Worm (Caenorhabditis elegans) whole organism, mixed stage, embryonic: ENCODE data around the gene Y49F6B.8.

Experiments
- M03D4.4 ChIP-seq: sonication (generic microtip); optimal IDR thresholded peaks from 2 replicates; lab custom pipeline; 2017; ENCODE audit warnings: mild to moderate bottlenecking, missing genetic modification characterization, missing compliant biosample characterization
- bed-3 ChIP-seq: fragments of 200-800 bp; sonication (Bioruptor generic); optimal IDR thresholded peaks from 3 replicates; lab custom pipeline; 2018; ENCODE audit warnings: mild to moderate bottlenecking, missing genetic modification characterization, moderate library complexity, missing compliant biosample characterization
- blmp-1 ChIP-seq: fragments of 150-350 bp; optimal IDR thresholded peaks from 2 replicates; lab custom pipeline; 2014; ENCODE audit warnings: missing biosample characterization, missing genetic modification characterization
- ceh-39 ChIP-seq: fragments of 150-350 bp; optimal IDR thresholded peaks from 2 replicates; lab custom pipeline; 2014; ENCODE audit warnings: missing biosample characterization, missing genetic modification characterization
- ceh-43 ChIP-seq: fragments of 200-800 bp; sonication (Bioruptor generic); optimal IDR thresholded peaks from 2 replicates; lab custom pipeline; 2018; ENCODE audit warnings: mild to moderate bottlenecking, missing genetic modification characterization, moderate library complexity, missing compliant biosample characterization
- ceh-83 ChIP-seq: fragments of 200-800 bp; sonication (Bioruptor generic); optimal IDR thresholded peaks from 2 replicates; lab custom pipeline; 2018; ENCODE audit warnings: mild to moderate bottlenecking, missing genetic modification characterization, missing compliant biosample characterization
- ces-1 ChIP-seq: fragments of 150-350 bp; optimal IDR thresholded peaks from 2 replicates; lab custom pipeline; 2014; ENCODE audit warnings: missing biosample characterization, missing genetic modification reagents, missing genetic modification characterization
- cnd-1 ChIP-seq: fragments of 200-800 bp; sonication (Bioruptor generic); optimal IDR thresholded peaks from 2 replicates; lab custom pipeline; 2018; ENCODE audit warnings: mild to moderate bottlenecking, missing genetic modification characterization, missing compliant biosample characterization
- drap-1 ChIP-seq: fragments of 200-800 bp; sonication (Bioruptor generic); optimal IDR thresholded peaks from 3 replicates; lab custom pipeline; 2018; ENCODE audit warnings: mild to moderate bottlenecking, missing genetic modification characterization, missing compliant biosample characterization
- elt-1 ChIP-seq: sonication (generic microtip); optimal IDR thresholded peaks from 2 replicates; lab custom pipeline; 2017; ENCODE audit warnings: missing genetic modification characterization, mild to moderate bottlenecking, missing compliant biosample characterization, antibody characterized with exemption, moderate library complexity, borderline replicate concordance; ENCODE audit not compliant: insufficient read depth
- elt-3 ChIP-seq: fragments of 150-350 bp; optimal IDR thresholded peaks from 2 replicates; lab custom pipeline; 2014; ENCODE audit warnings: missing biosample characterization, missing genetic modification characterization
- flh-1 ChIP-seq: fragments of 200-800 bp; sonication (Bioruptor generic); optimal IDR thresholded peaks from 2 replicates; lab custom pipeline; 2018; ENCODE audit warnings: mild to moderate bottlenecking, missing genetic modification characterization, moderate library complexity, missing compliant biosample characterization
- ham-2 ChIP-seq: fragments of 200-800 bp; sonication (Bioruptor generic); optimal IDR thresholded peaks from 2 replicates; lab custom pipeline; 2018; ENCODE audit warnings: mild to moderate bottlenecking, missing genetic modification characterization, missing compliant biosample characterization
- hlh-1 ChIP-seq: fragments of 150-350 bp; optimal IDR thresholded peaks from 2 replicates; lab custom pipeline; 2014; ENCODE audit warnings: missing biosample characterization, missing genetic modification reagents, missing genetic modification characterization
- lin-13 ChIP-seq: fragments of 150-350 bp; optimal IDR thresholded peaks from 2 replicates; lab custom pipeline; 2014; ENCODE audit warnings: missing biosample characterization, missing genetic modification characterization
- lin-32 ChIP-seq: fragments of 200-800 bp; sonication (Bioruptor generic); optimal IDR thresholded peaks from 2 replicates; lab custom pipeline; 2018; ENCODE audit warnings: mild to moderate bottlenecking, missing genetic modification characterization, missing compliant biosample characterization
- lsy-2 ChIP-seq: fragments of 150-350 bp; optimal IDR thresholded peaks from 2 replicates; lab custom pipeline; 2014; ENCODE audit warnings: missing biosample characterization, missing genetic modification characterization
- mab-5 ChIP-seq: fragments of 150-350 bp; optimal IDR thresholded peaks from 2 replicates; lab custom pipeline; 2014; ENCODE audit warnings: missing biosample characterization, missing genetic modification characterization
- mep-1 ChIP-seq: fragments of 150-350 bp; optimal IDR thresholded peaks from 2 replicates; lab custom pipeline; 2017; ENCODE audit warnings: missing biosample characterization, missing genetic modification reagents, missing genetic modification characterization, inconsistent platforms
- mls-2 ChIP-seq: sonication (generic microtip); optimal IDR thresholded peaks from 2 replicates; lab custom pipeline; 2016; ENCODE audit warnings: mild to moderate bottlenecking, missing genetic modification characterization, moderate library complexity, missing compliant biosample characterization
- nhr-12 ChIP-seq: fragments of 150-350 bp; optimal IDR thresholded peaks from 2 replicates; lab custom pipeline; 2014; ENCODE audit warnings: missing biosample characterization, missing genetic modification characterization
- nhr-2 ChIP-seq: fragments of 150-350 bp; optimal IDR thresholded peaks from 2 replicates; lab custom pipeline; 2014; ENCODE audit warnings: missing biosample characterization, missing genetic modification characterization
- nhr-237 ChIP-seq: fragments of 150-350 bp; optimal IDR thresholded peaks from 2 replicates; lab custom pipeline; 2014; ENCODE audit warnings: missing biosample characterization, missing genetic modification characterization
- nhr-28 ChIP-seq: fragments of 150-350 bp; optimal IDR thresholded peaks from 2 replicates; lab custom pipeline; 2014; ENCODE audit warnings: missing biosample characterization, missing genetic modification characterization
- nhr-76 ChIP-seq: sonication (generic microtip); optimal IDR thresholded peaks from 2 replicates; lab custom pipeline; 2017; ENCODE audit warnings: missing biosample characterization, missing genetic modification characterization
- pha-4 ChIP-seq: fragments of 150-350 bp; optimal IDR thresholded peaks from 2 replicates; lab custom pipeline; 2018; ENCODE audit warnings: missing biosample characterization, missing genetic modification reagents, missing genetic modification characterization
- sem-2 ChIP-seq: fragments of 200-800 bp; sonication (Bioruptor generic); optimal IDR thresholded peaks from 2 replicates; lab custom pipeline; 2018; ENCODE audit warnings: mild to moderate bottlenecking, missing genetic modification characterization, missing compliant biosample characterization
- snpc-4 ChIP-seq: fragments of 150-350 bp; optimal IDR thresholded peaks from 2 replicates; lab custom pipeline; 2014; ENCODE audit warnings: missing biosample characterization, missing genetic modification characterization
- sptf-1 ChIP-seq: sonication (generic microtip); optimal IDR thresholded peaks from 2 replicates; lab custom pipeline; 2017; ENCODE audit warnings: mild to moderate bottlenecking, missing genetic modification characterization, moderate library complexity, missing compliant biosample characterization
- tbx-8 ChIP-seq: fragments of 200-800 bp; sonication (Bioruptor generic); optimal IDR thresholded peaks from 2 replicates; lab custom pipeline; 2018; ENCODE audit warnings: mild to moderate bottlenecking, missing genetic modification characterization, moderate library complexity, missing compliant biosample characterization
- unc-120 ChIP-seq: sonication (generic microtip); optimal IDR thresholded peaks from 2 replicates; lab custom pipeline; 2017; ENCODE audit warnings: missing genetic modification characterization, missing compliant biosample characterization; ENCODE audit not compliant: poor library complexity, severe bottlenecking
- unc-39 ChIP-seq: fragments of 150-350 bp; optimal IDR thresholded peaks from 2 replicates; lab custom pipeline; 2014; ENCODE audit warnings: missing biosample characterization, missing genetic modification characterization
- unc-62 ChIP-seq: fragments of 150-350 bp; optimal IDR thresholded peaks from 2 replicates; lab custom pipeline; 2014; ENCODE audit warnings: missing biosample characterization, missing genetic modification reagents, missing genetic modification characterization
- zip-8 ChIP-seq: fragments of 150-350 bp; optimal IDR thresholded peaks from 2 replicates; lab custom pipeline; 2014; ENCODE audit warnings: missing biosample characterization, missing genetic modification characterization
- ztf-11 ChIP-seq: fragments of 150-350 bp; optimal IDR thresholded peaks from 2 replicates; lab custom pipeline; 2014; ENCODE audit warnings: missing biosample characterization, missing genetic modification characterization

Gene Y49F6B.8

DNA sequence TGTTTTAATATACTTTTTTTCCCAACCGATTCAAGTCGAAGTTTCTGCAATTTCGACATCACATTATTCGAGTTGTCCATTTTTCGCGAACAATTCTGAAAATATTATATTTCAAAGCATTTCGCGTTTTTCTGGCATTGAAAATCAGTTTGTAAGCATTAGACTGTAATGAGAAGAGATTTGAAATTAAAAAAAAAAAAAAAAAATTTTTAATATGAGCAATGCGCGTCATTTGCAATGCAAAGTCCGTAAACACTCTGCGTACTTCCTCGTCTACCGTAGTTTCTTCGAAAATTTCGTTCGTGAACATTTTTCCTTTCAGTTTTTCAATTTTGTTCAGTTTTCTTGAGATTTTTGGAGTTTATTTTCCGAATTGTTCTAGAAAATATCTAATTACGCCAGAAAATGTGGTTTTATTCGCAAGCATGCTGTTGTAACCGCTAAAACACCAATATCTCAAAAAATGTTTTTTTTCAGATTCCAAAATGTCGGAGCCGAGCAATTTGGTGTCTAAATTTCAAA, 36.1 kb downstream of the Y49F6B.8 start, which contains the start of the genes C16C8.5 and C16C8.16:
TSS of gene C16C8.5 (minus strand) at position 101 of the 522 bp plus-strand sequence.
TSS of gene C16C8.16 (plus strand) at position 472 of the 522 bp plus-strand sequence.
- TF ChIP-seq nhr-28 (tag; lab: Kevin White, UChicago) (no peak), nhr-76 (tag; lab: Kevin White, UChicago) (no peak), sem-2 (GFP tag; lab: Kevin White, UChicago) (no peak), ces-1 (GFP tag; lab: Kevin White, UChicago) (no peak), unc-39 (tag; lab: Kevin White, UChicago) (no peak), M03D4.4 (tag; lab: Kevin White, UChicago) (no peak), nhr-12 (no peak), ztf-11 (no peak), hlh-1 (tag; lab: Kevin White, UChicago) (no peak), ham-2 (GFP tag; lab: Kevin White, UChicago) (no peak), zip-8 (tag; lab: Kevin White, UChicago) (no peak), bed-3 (GFP tag; lab: Kevin White, UChicago) (no peak), ceh-43 (no peak), drap-1 (GFP tag; lab: Kevin White, UChicago) (no peak), cnd-1 (tag; lab: Kevin White, UChicago) (no peak), sptf-1 (tag; lab: Kevin White, UChicago) (no peak), unc-62 (GFP tag; lab: Kevin White, UChicago) (no peak)

DNA sequence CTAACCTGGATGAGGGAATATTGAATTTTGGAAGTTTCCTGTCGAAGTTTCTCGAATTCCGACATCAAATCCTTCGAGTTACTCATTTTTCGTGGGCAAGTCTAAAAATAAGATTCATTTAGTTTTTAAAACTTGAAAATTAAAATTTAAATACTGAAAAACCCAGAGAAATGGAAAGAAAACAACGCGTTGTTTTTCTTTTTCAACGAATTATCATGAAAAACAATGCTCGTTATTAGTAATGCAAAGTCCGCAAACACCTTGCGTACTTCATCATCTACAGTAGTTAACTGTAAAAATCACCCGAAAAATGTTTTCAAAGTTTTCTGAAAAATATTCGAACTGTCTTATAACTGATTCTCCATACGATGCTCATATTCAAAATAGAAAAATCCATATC, 37.2 kb downstream of the Y49F6B.8 start, which contains the start of gene C16C8.4:
TSS of gene C16C8.4 (minus strand) at position 101 of the 400 bp plus-strand sequence.
- TF ChIP-seq sptf-1 (tag; lab: Kevin White, UChicago) (no peak), lin-13 (tag; lab: Kevin White, UChicago) (no peak), sem-2 (GFP tag; lab: Kevin White, UChicago) (no peak), nhr-12 (no peak), nhr-76 (tag; lab: Kevin White, UChicago) (no peak), unc-120 (no peak), flh-1 (GFP tag; lab: Kevin White, UChicago) (no peak), unc-62 (GFP tag; lab: Kevin White, UChicago) (no peak), ceh-43 (no peak)
- TF ChIP-seq, all 35 proteins: peak for 0

DNA sequence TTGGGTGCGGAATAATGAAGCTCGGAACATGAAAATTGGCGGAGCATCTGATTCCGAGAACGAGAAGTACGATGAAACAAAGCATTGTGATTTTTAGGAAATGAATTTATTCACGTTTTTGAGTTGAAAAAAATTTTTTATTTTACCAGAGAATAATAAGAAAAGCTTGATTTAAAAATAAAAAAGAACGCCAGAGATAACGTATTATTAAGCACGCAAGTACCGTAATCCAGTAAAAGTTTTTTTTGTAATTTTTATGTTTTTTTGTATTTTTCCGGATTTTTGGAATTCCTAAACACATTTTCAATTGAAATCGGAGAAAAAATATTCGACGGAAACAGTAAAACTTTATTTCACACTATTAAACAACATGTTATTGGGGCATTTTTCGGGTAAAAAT, 38.3 kb downstream of the Y49F6B.8 start, which contains the start of gene C16C8.22:
TSS of gene C16C8.22 (minus strand) at position 101 of the 400 bp plus-strand sequence.
- no peak for TF ChIP-seq ceh-39 (tag; lab: Kevin White, UChicago)
- no peak for TF ChIP-seq unc-39 (tag; lab: Kevin White, UChicago)
- no peak for TF ChIP-seq elt-1
- no peak for TF ChIP-seq mab-5
- no peak for TF ChIP-seq nhr-76 (tag; lab: Kevin White, UChicago)
- TF ChIP-seq flh-1 (GFP tag; lab: Kevin White, UChicago) = no peak
- TF ChIP-seq mep-1 (tag; lab: Kevin White, UChicago) = no peak
- no peak for TF ChIP-seq M03D4.4 (tag; lab: Kevin White, UChicago)
- TF ChIP-seq tbx-8 (GFP tag; lab: Kevin White, UChicago) = no peak
- TF ChIP-seq lsy-2 (tag; lab: Kevin White, UChicago) = no peak
- no peak for TF ChIP-seq drap-1 (GFP tag; lab: Kevin White, UChicago)
- TF ChIP-seq nhr-2 (tag; lab: Kevin White, UChicago) = no peak
- no peak for TF ChIP-seq ham-2 (GFP tag; lab: Kevin White, UChicago)
- no peak for TF ChIP-seq nhr-12
- no peak for TF ChIP-seq blmp-1 (tag; lab: Kevin White, UChicago)
- TF ChIP-seq unc-120 = no peak
- no peak for TF ChIP-seq mls-2 (tag; lab: Kevin White, UChicago)

DNA sequence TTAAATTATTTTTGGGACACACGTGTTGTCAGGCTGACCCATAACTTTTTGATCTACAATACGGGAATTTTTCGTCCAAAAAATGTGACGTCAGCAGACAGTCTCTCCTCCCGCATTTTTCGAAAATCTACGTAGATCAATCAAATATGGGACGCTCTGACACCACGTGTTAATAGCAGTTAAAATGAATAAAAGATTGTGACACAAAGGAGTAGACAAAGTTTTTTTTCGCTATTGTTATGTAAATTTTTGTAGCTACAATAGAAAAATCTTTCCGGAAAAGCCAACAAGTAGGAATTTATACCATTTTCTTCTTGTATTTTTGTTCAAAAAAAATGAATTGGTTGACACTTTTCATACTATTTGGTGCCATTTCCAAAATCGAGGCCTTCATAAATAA, 40.1 kb downstream of the Y49F6B.8 start, which contains the start of gene C16C8.27:
TSS of gene C16C8.27 (plus strand) at position 301 of the 400 bp plus-strand sequence.
- TF ChIP-seq sem-2 (GFP tag; lab: Kevin White, UChicago) (no peak), snpc-4 (no peak), ceh-39 (tag; lab: Kevin White, UChicago) (no peak), ceh-43 (no peak), nhr-2 (tag; lab: Kevin White, UChicago) (no peak), sptf-1 (tag; lab: Kevin White, UChicago) (no peak), bed-3 (GFP tag; lab: Kevin White, UChicago) (no peak), unc-39 (tag; lab: Kevin White, UChicago) (no peak), nhr-76 (tag; lab: Kevin White, UChicago) (no peak), nhr-28 (tag; lab: Kevin White, UChicago) (no peak)

DNA sequence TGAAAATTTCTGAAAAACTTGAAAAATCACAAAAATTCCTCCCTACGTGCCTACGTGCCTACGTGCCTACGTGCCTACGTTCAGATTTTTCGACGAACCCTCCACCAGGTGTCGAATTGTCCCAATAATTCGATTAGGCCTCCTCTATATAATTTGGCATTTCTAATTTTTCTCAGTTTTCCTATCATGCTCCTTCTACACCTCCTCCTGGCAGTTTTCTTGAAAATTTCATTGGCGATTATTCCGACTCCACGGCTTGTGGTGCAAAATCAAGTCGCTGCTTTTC, 40.9 kb downstream of the Y49F6B.8 start, which contains the start of gene C16C8.17:
TSS of gene C16C8.17 (plus strand) at position 187 of the 286 bp plus-strand sequence.
- TF ChIP-seq elt-3 (tag; lab: Kevin White, UChicago) (no peak), unc-62 (GFP tag; lab: Kevin White, UChicago) (no peak), ham-2 (GFP tag; lab: Kevin White, UChicago) (no peak), lin-32 (GFP tag; lab: Kevin White, UChicago) (no peak), pha-4 (tag; lab: Kevin White, UChicago) (no peak), M03D4.4 (tag; lab: Kevin White, UChicago) (no peak), flh-1 (GFP tag; lab: Kevin White, UChicago) (no peak), zip-8 (tag; lab: Kevin White, UChicago) (no peak), hlh-1 (tag; lab: Kevin White, UChicago) (no peak), unc-120 (no peak), ceh-83 (GFP tag; lab: Kevin White, UChicago) (no peak), nhr-237 (tag; lab: Kevin White, UChicago) (no peak), mls-2 (tag; lab: Kevin White, UChicago) (no peak), ztf-11 (no peak), unc-39 (tag; lab: Kevin White, UChicago) (no peak), nhr-12 (no peak), nhr-76 (tag; lab: Kevin White, UChicago) (no peak), ceh-43 (no peak), sptf-1 (tag; lab: Kevin White, UChicago) (no peak)
